Worm (Caenorhabditis elegans): ENCODE results near the gene exos-9.

exos-9 gene

DNA sequence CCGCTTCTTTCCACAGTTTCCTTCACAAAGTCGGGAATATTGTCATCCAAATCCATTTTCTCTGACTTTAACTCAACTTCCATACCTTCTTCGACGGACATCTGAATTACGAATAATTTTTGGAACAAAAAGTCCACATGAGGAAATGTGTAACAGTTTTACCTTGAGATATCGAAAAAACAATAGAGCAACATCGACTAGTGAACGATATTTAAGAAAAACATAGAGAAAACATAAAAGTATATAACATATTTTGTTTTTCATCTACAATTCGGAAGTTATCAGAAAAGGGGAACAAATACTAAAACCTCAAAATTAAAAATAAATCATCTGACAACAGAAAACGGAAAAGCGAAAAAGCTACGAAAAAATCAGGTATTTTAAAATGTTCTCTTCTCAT is 34.9 kb upstream of the exos-9 start, which contains the start of gene adr-2:
Gene adr-2, minus strand, starts transcription at position 101 of the 400 bp plus-strand sequence.
- TF ChIP-seq sptf-1 (tag; optimal IDR thresholded peaks at IDR 0.05), result no peak
- no peak for TF ChIP-seq lin-13 (tag; optimal IDR thresholded peaks at IDR 0.05)
- TF ChIP-seq ceh-43 (GFP tag; optimal IDR thresholded peaks at IDR 0.05), result no peak
- TF ChIP-seq nhr-2 (tag; optimal IDR thresholded peaks at IDR 0.05), result no peak
- TF ChIP-seq nhr-76 (tag; optimal IDR thresholded peaks at IDR 0.05), result no peak
- TF ChIP-seq tbx-8 (GFP tag; optimal IDR thresholded peaks at IDR 0.05), result no peak
- TF ChIP-seq hlh-1 (tag; optimal IDR thresholded peaks at IDR 0.05), result no peak
- TF ChIP-seq bed-3 (GFP tag; optimal IDR thresholded peaks at IDR 0.05), result no peak
- TF ChIP-seq mep-1 (tag; optimal IDR thresholded peaks at IDR 0.05), result no peak
- TF ChIP-seq mab-5 (tag; optimal IDR thresholded peaks at IDR 0.05), result no peak
- TF ChIP-seq flh-1 (GFP tag; optimal IDR thresholded peaks at IDR 0.05), result no peak

DNA sequence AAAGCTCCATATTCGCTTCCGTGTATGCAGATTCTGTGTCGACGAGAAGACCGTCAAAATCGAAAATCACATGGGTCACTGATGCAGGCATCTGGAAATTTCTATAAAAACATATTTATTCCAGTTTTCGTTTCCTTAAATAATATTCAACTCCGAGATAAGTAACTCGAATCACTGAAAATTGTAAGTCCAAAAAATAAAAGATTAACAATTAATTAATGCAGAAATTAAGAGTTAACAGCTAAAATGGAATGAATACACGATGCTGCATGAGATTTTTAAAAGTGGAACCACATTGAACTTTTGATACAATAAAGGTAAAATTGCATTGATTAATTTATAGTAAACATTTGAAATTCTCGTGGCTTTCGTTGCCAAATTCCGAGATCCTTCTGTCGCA is 33.0 kb upstream of the exos-9 start, which contains the start of gene R151.10:
Gene R151.10, minus strand, starts transcription at position 101 of the 400 bp plus-strand sequence.
- TF ChIP-seq ham-2 (GFP tag; optimal IDR thresholded peaks at IDR 0.05) (no peak), mep-1 (tag; optimal IDR thresholded peaks at IDR 0.05) (no peak), pha-4 (tag; optimal IDR thresholded peaks at IDR 0.05) (no peak), tbx-8 (GFP tag; optimal IDR thresholded peaks at IDR 0.05) (no peak), snpc-4 (tag; optimal IDR thresholded peaks at IDR 0.05) (no peak), cnd-1 (tag; optimal IDR thresholded peaks at IDR 0.05) (no peak), lin-32 (GFP tag; optimal IDR thresholded peaks at IDR 0.05) (no peak), ceh-39 (tag; optimal IDR thresholded peaks at IDR 0.05) (no peak), nhr-28 (tag; optimal IDR thresholded peaks at IDR 0.05) (no peak), hlh-1 (tag; optimal IDR thresholded peaks at IDR 0.05) (no peak), nhr-2 (tag; optimal IDR thresholded peaks at IDR 0.05) (no peak), drap-1 (GFP tag; optimal IDR thresholded peaks at IDR 0.05) (no peak), unc-39 (tag; optimal IDR thresholded peaks at IDR 0.05) (no peak), sptf-1 (tag; optimal IDR thresholded peaks at IDR 0.05) (no peak), elt-3 (tag; optimal IDR thresholded peaks at IDR 0.05) (no peak), ceh-43 (GFP tag; optimal IDR thresholded peaks at IDR 0.05) (no peak), flh-1 (GFP tag; optimal IDR thresholded peaks at IDR 0.05) (no peak)

DNA sequence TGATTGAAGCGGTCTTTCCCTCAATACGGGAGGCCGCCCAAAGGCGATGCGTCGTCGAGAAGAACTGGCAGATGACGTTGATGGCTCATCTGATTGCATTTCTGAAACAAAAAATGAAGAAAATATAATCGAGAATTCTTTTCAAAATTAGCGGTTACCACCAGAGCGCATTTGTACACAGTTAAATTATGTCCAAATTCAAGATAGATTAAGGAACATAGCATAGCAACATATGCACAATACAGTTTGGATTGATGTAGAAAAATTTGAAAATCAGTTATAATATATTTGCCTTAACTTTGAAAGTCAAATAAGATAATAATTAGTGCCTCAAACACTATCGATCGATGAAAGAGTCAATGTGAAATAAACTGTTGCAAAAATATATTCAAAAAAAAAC is 31.8 kb upstream of the exos-9 start, which contains the start of gene R151.8:
Gene R151.8, minus strand, starts transcription at position 101 of the 400 bp plus-strand sequence.
- no peak for TF ChIP-seq tbx-8 (GFP tag; optimal IDR thresholded peaks at IDR 0.05)

DNA sequence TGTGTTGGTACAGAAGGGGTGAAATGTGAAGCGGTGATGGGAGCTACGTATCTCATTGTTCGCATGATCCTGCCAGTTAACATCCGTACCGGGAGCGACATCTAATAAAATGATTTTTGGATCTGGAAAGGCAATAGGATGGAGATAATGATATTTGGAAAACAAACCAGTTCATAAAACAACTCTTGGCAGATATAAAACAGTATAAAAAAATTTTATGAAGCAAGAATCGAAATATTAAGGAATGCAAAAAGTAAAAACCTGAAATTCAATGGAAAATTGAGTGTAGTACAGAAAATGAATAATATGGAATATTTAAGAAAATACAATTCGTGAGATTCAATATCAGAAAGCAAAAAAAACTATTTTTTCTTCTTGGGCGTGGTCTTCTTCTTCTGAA is 28.7 kb upstream of the exos-9 start, which contains the start of gene hsp-75:
Gene hsp-75, minus strand, starts transcription at position 101 of the 400 bp plus-strand sequence.
- no peak for TF ChIP-seq M03D4.4 (tag; optimal IDR thresholded peaks at IDR 0.05)
- TF ChIP-seq unc-62 (GFP tag; optimal IDR thresholded peaks at IDR 0.05), result no peak
- no peak for TF ChIP-seq bed-3 (GFP tag; optimal IDR thresholded peaks at IDR 0.05)
- no peak for TF ChIP-seq tbx-8 (GFP tag; optimal IDR thresholded peaks at IDR 0.05)
- no peak for TF ChIP-seq nhr-237 (tag; optimal IDR thresholded peaks at IDR 0.05)
- TF ChIP-seq drap-1 (GFP tag; optimal IDR thresholded peaks at IDR 0.05), result no peak
- no peak for TF ChIP-seq elt-1 (tag; optimal IDR thresholded peaks at IDR 0.05; ENCODE audit: borderline replicate concordance, insufficient read depth)
- no peak for TF ChIP-seq sptf-1 (tag; optimal IDR thresholded peaks at IDR 0.05)
- no peak for TF ChIP-seq nhr-2 (tag; optimal IDR thresholded peaks at IDR 0.05)
- TF ChIP-seq sem-2 (GFP tag; optimal IDR thresholded peaks at IDR 0.05), result no peak
- TF ChIP-seq blmp-1 (tag; optimal IDR thresholded peaks at IDR 0.05), result no peak
- no peak for TF ChIP-seq pha-4 (tag; optimal IDR thresholded peaks at IDR 0.05)
- no peak for TF ChIP-seq elt-3 (tag; optimal IDR thresholded peaks at IDR 0.05)
- TF ChIP-seq hlh-1 (tag; optimal IDR thresholded peaks at IDR 0.05), result no peak
- no peak for TF ChIP-seq ces-1 (GFP tag; optimal IDR thresholded peaks at IDR 0.05)

DNA sequence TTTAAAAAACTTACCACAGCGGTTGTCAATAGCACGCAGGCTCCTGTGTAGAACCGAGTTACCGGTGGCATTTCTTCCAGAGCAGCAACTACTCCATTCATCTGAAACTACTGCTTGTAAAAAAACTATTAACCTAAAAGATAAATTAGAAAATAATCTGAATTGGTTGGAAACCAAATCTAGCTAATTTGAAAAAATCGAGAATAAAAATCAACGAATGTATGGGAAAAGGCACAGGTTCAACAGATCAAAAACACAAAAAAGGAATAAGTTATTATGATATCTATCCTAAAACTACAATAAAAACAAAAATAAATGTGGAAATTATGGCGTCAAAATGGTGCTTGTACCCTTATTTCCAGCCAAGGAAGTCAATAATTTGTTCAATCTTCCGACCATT is 25.2 kb upstream of the exos-9 start, which contains the start of gene der-2:
Gene der-2, minus strand, starts transcription at position 101 of the 400 bp plus-strand sequence.
- TF ChIP-seq ztf-11 (tag; optimal IDR thresholded peaks at IDR 0.05) (no peak), mep-1 (tag; optimal IDR thresholded peaks at IDR 0.05) (no peak), unc-120 (tag; optimal IDR thresholded peaks at IDR 0.05; ENCODE audit: poor library complexity, severe bottlenecking) (no peak), elt-1 (tag; optimal IDR thresholded peaks at IDR 0.05; ENCODE audit: borderline replicate concordance, insufficient read depth) (no peak), elt-3 (tag; optimal IDR thresholded peaks at IDR 0.05) (no peak), zip-8 (tag; optimal IDR thresholded peaks at IDR 0.05) (no peak), nhr-76 (tag; optimal IDR thresholded peaks at IDR 0.05) (no peak), snpc-4 (tag; optimal IDR thresholded peaks at IDR 0.05) (no peak), sem-2 (GFP tag; optimal IDR thresholded peaks at IDR 0.05) (no peak), cnd-1 (tag; optimal IDR thresholded peaks at IDR 0.05) (no peak), blmp-1 (tag; optimal IDR thresholded peaks at IDR 0.05) (no peak), nhr-28 (tag; optimal IDR thresholded peaks at IDR 0.05) (no peak)
